Fruit fly (Drosophila melanogaster): ENCODE results near the gene CG31115.

CG31115 gene

dm6 chr3R:25069569-25069968, 32.8 kb downstream of the CG31115 start, which contains the start of the genes Stt3B and CG11839:
Gene Stt3B (minus strand): TSS chr3R:25069637.
Gene CG11839 (plus strand): TSS chr3R:25069927.
- no peak for TF ChIP-seq noc (tag; optimal IDR thresholded peaks at IDR 0.05)

dm6 chr3R:25070871-25071270, 34.1 kb downstream of the CG31115 start, which contains the start of gene CG11836:
Gene CG11836 (plus strand): TSS chr3R:25071126.
- no peak for TF ChIP-seq noc (tag; optimal IDR thresholded peaks at IDR 0.05)

dm6 chr3R:25074558-25074964, 37.8 kb downstream of the CG31115 start, which contains the start of the genes shams and CG11920:
Gene shams (minus strand): TSS chr3R:25074607.
Gene CG11920 (plus strand): TSS chr3R:25074877.
- no peak for TF ChIP-seq noc (tag; optimal IDR thresholded peaks at IDR 0.05)

- TF ChIP-seq noc (tag; optimal IDR thresholded peaks at IDR 0.05): no peak
Measured at dm6 chr3R:25077280-25077820, 40.6 kb downstream of the CG31115 start.

DNA sequence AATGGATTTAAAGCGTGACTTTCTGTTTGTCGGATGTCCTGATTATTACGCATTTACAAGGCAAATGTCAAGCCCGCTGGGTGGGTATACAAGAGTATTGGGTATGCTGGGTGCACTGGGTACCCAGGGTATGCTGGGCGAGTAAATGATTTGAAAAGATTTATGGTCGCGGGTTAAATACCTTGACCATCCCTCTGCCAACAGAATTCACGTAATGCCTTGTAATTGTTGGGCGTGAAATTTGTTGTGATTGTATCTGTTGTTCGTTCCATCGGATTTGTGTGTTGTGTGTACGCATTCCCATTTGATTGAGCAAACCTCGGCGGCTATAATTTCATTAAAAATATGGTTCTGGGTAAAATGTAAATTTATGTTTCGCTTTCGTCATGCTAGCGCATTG, 41.9 kb downstream of the CG31115 start:
- TF ChIP-seq noc (tag; optimal IDR thresholded peaks at IDR 0.05): no peak

DNA sequence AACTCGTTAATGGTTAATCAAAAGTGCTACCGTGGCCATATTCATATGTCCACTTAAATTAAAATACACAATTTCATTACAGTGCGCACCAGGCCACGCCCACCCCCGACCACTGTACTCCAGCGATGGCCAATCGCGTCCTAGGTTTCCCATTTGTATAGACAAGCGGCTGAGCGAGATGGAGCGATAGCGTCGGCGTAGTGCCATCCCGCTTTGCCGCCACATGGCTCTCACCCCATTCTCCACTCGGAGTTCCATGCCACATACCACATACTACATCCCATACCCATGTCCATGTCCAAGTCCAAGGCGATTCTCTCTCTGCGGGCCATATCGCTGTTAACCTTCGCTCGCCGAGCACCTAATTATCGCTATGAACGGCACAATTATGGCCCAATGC, 43.7 kb downstream of the CG31115 start:
- TF ChIP-seq noc (tag; optimal IDR thresholded peaks at IDR 0.05): no peak

dm6 chr3R:25082348-25082747, 45.6 kb downstream of the CG31115 start, which contains the start of gene fd96Ca:
Gene fd96Ca (plus strand): TSS chr3R:25082684.
- no peak for TF ChIP-seq noc (tag; optimal IDR thresholded peaks at IDR 0.05)
